Worm (Caenorhabditis elegans): ENCODE results near the gene str-146.

DNA sequence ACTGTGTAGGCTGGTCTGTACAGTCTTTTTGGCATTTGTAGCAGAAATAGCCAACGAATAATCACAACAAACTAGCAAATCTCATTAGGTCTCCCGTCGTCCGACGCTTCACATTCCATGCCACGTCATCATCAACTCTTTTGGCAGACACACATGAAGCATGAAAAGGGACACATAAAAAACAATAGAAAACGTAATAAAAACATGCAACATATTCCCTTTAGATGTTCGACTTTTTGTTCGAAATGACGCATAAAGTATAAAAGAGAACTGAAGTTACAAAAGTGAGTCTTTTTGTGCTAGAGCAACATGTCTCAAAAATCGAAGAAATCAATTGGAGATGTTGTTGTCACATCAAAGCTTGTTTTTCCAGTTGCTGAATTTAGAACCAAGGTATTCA is 43.4 kb downstream of the str-146 start, which contains the start of gene sth-1:
- TF ChIP-seq cog-1 (tag; optimal IDR thresholded peaks at IDR 0.05) (no peak), tab-1 (GFP tag; IDR thresholded peaks at IDR 0.05) (no peak)

All from whole organism, midembryonic.